Worm (Caenorhabditis elegans) whole organism, L4 larva: ENCODE measurements around the gene M05D6.2.
A peak's percentile ranks its signal among the peaks of the same experiment; 100 is the strongest.

ENCODE experiments used
- F10B5.3 ChIP-seq: sonication (generic microtip); optimal IDR thresholded peaks from 2 replicates; lab custom pipeline; 2016; ENCODE audit warnings: mild to moderate bottlenecking, missing genetic modification characterization, missing compliant biosample characterization
- aha-1 ChIP-seq: fragments of 150-350 bp; peaks from one replicate; lab custom pipeline; 2014; ENCODE audit warnings: missing biosample characterization, missing genetic modification characterization
- aly-2 ChIP-seq: sonication (generic microtip); optimal IDR thresholded peaks from 2 replicates; lab custom pipeline; 2018; ENCODE audit warnings: missing biosample characterization, missing genetic modification characterization
- dpl-1 ChIP-seq: fragments of 150-350 bp; optimal IDR thresholded peaks from 2 replicates; lab custom pipeline; 2014; ENCODE audit warnings: missing biosample characterization, missing genetic modification reagents, missing genetic modification characterization
- egl-27 ChIP-seq: sonication (generic microtip); optimal IDR thresholded peaks from 3 replicates; lab custom pipeline; 2017; ENCODE audit warnings: missing biosample characterization, missing genetic modification reagents, missing genetic modification characterization
- jun-1 ChIP-seq: fragments of 150-350 bp; optimal IDR thresholded peaks from 2 replicates; lab custom pipeline; 2014; ENCODE audit warnings: missing biosample characterization, missing genetic modification reagents, missing genetic modification characterization
- nhr-48 ChIP-seq: sonication (generic microtip); optimal IDR thresholded peaks from 2 replicates; lab custom pipeline; 2016; ENCODE audit warnings: mild to moderate bottlenecking, missing genetic modification characterization, missing compliant biosample characterization
- nhr-6 ChIP-seq: fragments of 150-350 bp; optimal IDR thresholded peaks from 2 replicates; lab custom pipeline; 2014; ENCODE audit warnings: missing biosample characterization, missing genetic modification characterization
- snpc-4 ChIP-seq: fragments of 150-350 bp; optimal IDR thresholded peaks from 2 replicates; lab custom pipeline; 2014; ENCODE audit warnings: missing biosample characterization, missing genetic modification characterization
- unc-130 ChIP-seq: sonication (generic microtip); optimal IDR thresholded peaks from 2 replicates; lab custom pipeline; 2016; ENCODE audit warnings: missing genetic modification reagents, missing genetic modification characterization, missing compliant biosample characterization

DNA sequence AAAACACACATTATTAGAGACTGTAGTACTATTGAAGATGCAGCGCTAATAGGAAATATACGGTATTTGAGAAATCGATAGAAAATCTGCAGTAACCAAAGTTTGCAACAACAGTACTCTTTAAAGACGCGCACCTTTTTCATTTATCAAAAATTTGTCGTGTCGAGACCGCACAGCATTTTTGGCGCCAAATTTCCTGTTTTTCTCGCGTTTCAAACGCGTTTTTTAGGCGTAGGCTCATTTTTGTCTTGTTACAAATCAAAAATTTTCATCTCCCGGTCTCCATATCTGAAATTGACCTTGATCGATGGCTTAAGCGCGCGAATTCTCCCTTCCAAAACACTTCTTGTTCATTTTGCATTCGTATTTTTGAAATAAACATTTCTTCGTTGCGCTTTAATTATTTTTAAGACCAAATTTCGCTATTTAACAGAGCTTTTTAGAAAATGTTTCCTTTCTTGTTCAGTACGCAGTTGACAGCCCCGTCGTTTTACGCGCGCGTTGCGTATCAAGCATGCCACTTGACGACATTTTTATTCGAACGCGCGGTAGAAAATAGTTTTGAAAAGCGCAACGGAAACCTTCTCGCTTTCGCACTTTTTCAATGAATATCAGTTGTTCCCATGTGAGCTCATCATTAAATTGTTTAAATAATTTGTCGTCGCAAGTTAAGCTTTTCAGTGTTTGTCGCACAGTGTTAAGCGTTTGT, 11.1 kb upstream of the M05D6.2 start:
- no peak for TF ChIP-seq nhr-6 (tag; lab: Kevin White, UChicago)
- no peak for TF ChIP-seq F10B5.3
- peak; percentile 13 for TF ChIP-seq dpl-1 (GFP tag; lab: Kevin White, UChicago)
- no peak for TF ChIP-seq snpc-4 (tag; lab: Kevin White, UChicago)
- no peak for TF ChIP-seq egl-27 (tag; lab: Kevin White, UChicago)
- TF ChIP-seq jun-1 (tag; lab: Kevin White, UChicago), result no peak
- TF ChIP-seq aha-1, result no peak
- peak; percentile 21 for TF ChIP-seq unc-130 (GFP tag; lab: Kevin White, UChicago)
- TF ChIP-seq nhr-48, result no peak
- no peak for TF ChIP-seq aly-2
